Fruit fly (Drosophila melanogaster) whole organism, embryonic: ENCODE measurements around the gene mRpS30.

Experiments used
- CG10147 ChIP-seq: fragments of 200-800 bp; sonication (Bioruptor generic); optimal IDR thresholded peaks from 2 replicates; lab custom pipeline; 2019; ENCODE audit warnings: missing biosample characterization, mild to moderate bottlenecking, missing genetic modification characterization, moderate library complexity
- CG12236 ChIP-seq: fragments of 200-800 bp; sonication (Bioruptor generic); optimal IDR thresholded peaks from 2 replicates; lab custom pipeline; 2016; ENCODE audit warnings: missing biosample characterization, missing genetic modification characterization
- CG12391 ChIP-seq: fragments of 200-800 bp; sonication (Bioruptor generic); optimal IDR thresholded peaks from 3 replicates; lab custom pipeline; 2018; ENCODE audit warnings: missing biosample characterization, mild to moderate bottlenecking, missing genetic modification characterization, moderate library complexity
- CG15011 ChIP-seq: fragments of 200-800 bp; sonication (Bioruptor generic); optimal IDR thresholded peaks from 3 replicates; lab custom pipeline; 2018; ENCODE audit warnings: missing biosample characterization, mild to moderate bottlenecking, missing genetic modification characterization
- CG15479 ChIP-seq: fragments of 200-800 bp; sonication (Bioruptor generic); optimal IDR thresholded peaks from 3 replicates; lab custom pipeline; 2019; ENCODE audit warnings: missing biosample characterization, mild to moderate bottlenecking, missing genetic modification characterization, moderate library complexity
- CG1647 ChIP-seq: fragments of 200-800 bp; sonication (Bioruptor generic); optimal IDR thresholded peaks from 3 replicates; lab custom pipeline; 2016; ENCODE audit warnings: missing biosample characterization, missing genetic modification characterization
- CG17568 ChIP-seq: fragments of 200-800 bp; sonication (Bioruptor generic); optimal IDR thresholded peaks from 2 replicates; lab custom pipeline; 2018; ENCODE audit warnings: missing biosample characterization, mild to moderate bottlenecking, missing genetic modification characterization, moderate library complexity
- CG17912 ChIP-seq: fragments of 200-800 bp; sonication (Bioruptor generic); optimal IDR thresholded peaks from 2 replicates; lab custom pipeline; 2018; ENCODE audit warnings: missing biosample characterization, mild to moderate bottlenecking, missing genetic modification characterization
- CG2712 ChIP-seq: fragments of 200-800 bp; optimal IDR thresholded peaks from 3 replicates; lab custom pipeline; 2019; ENCODE audit warnings: missing biosample characterization, mild to moderate bottlenecking, missing genetic modification characterization, moderate library complexity
- CG34422 ChIP-seq: fragments of 200-800 bp; sonication (Bioruptor generic); IDR thresholded peaks from 3 replicates; pipeline ENCODE4 v1.3.6; 2022; ENCODE audit warnings: missing biosample characterization, missing genetic modification characterization
- CG3726 ChIP-seq: fragments of 200-800 bp; sonication (Bioruptor generic); IDR thresholded peaks from 3 replicates; pipeline ENCODE4, ENCODE4 v1.3.6; 2022; ENCODE audit warnings: missing biosample characterization, missing genetic modification characterization
- CG4820 ChIP-seq: fragments of 200-800 bp; sonication (Bioruptor generic); optimal IDR thresholded peaks from 3 replicates; lab custom pipeline; 2016; ENCODE audit warnings: missing biosample characterization, missing genetic modification characterization
- CG6175 ChIP-seq: fragments of 200-800 bp; sonication (Bioruptor generic); IDR thresholded peaks from 3 replicates; pipeline ENCODE4 v1.3.6; 2022; ENCODE audit warnings: missing biosample characterization, missing genetic modification characterization
- CG7987 ChIP-seq: fragments of 200-800 bp; sonication (Bioruptor generic); optimal IDR thresholded peaks from 2 replicates; lab custom pipeline; 2018; ENCODE audit warnings: missing biosample characterization, mild to moderate bottlenecking, missing genetic modification characterization, moderate library complexity
- CG9215 ChIP-seq: fragments of 200-800 bp; sonication (Bioruptor generic); IDR thresholded peaks from 2 replicates; pipeline ENCODE4 v1.3.6; 2022; ENCODE audit warnings: missing biosample characterization, missing genetic modification characterization
- CG9817 ChIP-seq: fragments of 200-800 bp; sonication (Bioruptor generic); optimal IDR thresholded peaks from 2 replicates; lab custom pipeline; 2018; ENCODE audit warnings: missing biosample characterization, mild to moderate bottlenecking, missing genetic modification characterization, moderate library complexity
- CkIIα-i1 ChIP-seq: fragments of 200-800 bp; sonication (Bioruptor generic); IDR thresholded peaks from 2 replicates; pipeline ENCODE4 v1.3.6; 2022; ENCODE audit warnings: missing biosample characterization, missing genetic modification characterization
- Dfd ChIP-seq, 2 experiments: fragments of >200 bp; optimal IDR thresholded peaks; 2 replicates each; lab custom pipeline; 2017; ENCODE audit warnings: missing biosample characterization in 2 of 2, missing genetic modification characterization in 2 of 2
- Drgx ChIP-seq: fragments of 200-800 bp; sonication (Bioruptor generic); IDR thresholded peaks from 2 replicates; pipeline ENCODE4 v1.3.6; 2022; ENCODE audit warnings: missing biosample characterization, missing genetic modification characterization
- Gug ChIP-seq: fragments of 200-800 bp; sonication (Bioruptor generic); IDR thresholded peaks from 4 replicates; pipeline ENCODE4 v1.3.6; 2022; ENCODE audit warnings: missing biosample characterization, missing genetic modification characterization
- Hey ChIP-seq: fragments of 200-800 bp; sonication (Bioruptor generic); optimal IDR thresholded peaks from 3 replicates; lab custom pipeline; 2018; ENCODE audit warnings: missing biosample characterization, mild to moderate bottlenecking, missing genetic modification characterization
- Hmx ChIP-seq: fragments of 200-800 bp; sonication (Bioruptor generic); optimal IDR thresholded peaks from 2 replicates; lab custom pipeline; 2016; ENCODE audit warnings: missing biosample characterization, missing genetic modification characterization
- Kr ChIP-seq: fragments of 200-800 bp; sonication (Bioruptor generic); optimal IDR thresholded peaks from 2 replicates; lab custom pipeline; 2017; ENCODE audit warnings: missing biosample characterization, mild to moderate bottlenecking, missing genetic modification characterization
- Nf-YA ChIP-seq: fragments of 200-800 bp; sonication (Bioruptor generic); IDR thresholded peaks from 2 replicates; pipeline ENCODE4 v1.3.6; 2022; ENCODE audit warnings: missing biosample characterization, missing genetic modification characterization
- Sin3A ChIP-seq: fragments of >200 bp; optimal IDR thresholded peaks from 2 replicates; lab custom pipeline; 2018
- Spps ChIP-seq: fragments of 200-800 bp; sonication (Bioruptor generic); optimal IDR thresholded peaks from 2 replicates; lab custom pipeline; 2018; ENCODE audit warnings: missing biosample characterization, mild to moderate bottlenecking, missing genetic modification characterization
- Sry-β ChIP-seq: fragments of 200-800 bp; sonication (Bioruptor generic); optimal IDR thresholded peaks from 2 replicates; lab custom pipeline; 2018; ENCODE audit warnings: missing biosample characterization, mild to moderate bottlenecking, missing genetic modification characterization, moderate library complexity
- Usf ChIP-seq: fragments of 200-800 bp; sonication (Bioruptor generic); optimal IDR thresholded peaks from 2 replicates; lab custom pipeline; 2017; ENCODE audit warnings: missing genotype, missing biosample characterization, missing genetic modification characterization
- ash1 ChIP-seq: fragments of 200-800 bp; sonication (Bioruptor generic); optimal IDR thresholded peaks from 2 replicates; lab custom pipeline; 2018; ENCODE audit warnings: missing biosample characterization, mild to moderate bottlenecking, missing genetic modification characterization
- bab2 ChIP-seq: fragments of 200-800 bp; sonication (Bioruptor generic); optimal IDR thresholded peaks from 2 replicates; lab custom pipeline; 2016; ENCODE audit warnings: missing biosample characterization, missing genetic modification characterization
- bowl ChIP-seq: fragments of 200-800 bp; sonication (Bioruptor generic); IDR thresholded peaks from 2 replicates; pipeline ENCODE4 v1.3.6; 2022; ENCODE audit warnings: missing biosample characterization, missing genetic modification characterization
- btn ChIP-seq: fragments of 200-800 bp; sonication (Bioruptor generic); optimal IDR thresholded peaks from 2 replicates; lab custom pipeline; 2016; ENCODE audit warnings: missing biosample characterization, missing genetic modification characterization
- cad ChIP-seq: fragments of >200 bp; optimal IDR thresholded peaks from 2 replicates; lab custom pipeline; 2017; ENCODE audit warnings: missing biosample characterization, missing genetic modification characterization
- croc ChIP-seq: fragments of 200-800 bp; sonication (Bioruptor generic); conservative IDR thresholded peaks from 3 replicates; pipeline ENCODE4 v1.3.6; 2022; ENCODE audit warnings: missing biosample characterization, missing genetic modification characterization
- dan ChIP-seq: fragments of 200-800 bp; sonication (Bioruptor generic); IDR thresholded peaks from 2 replicates; pipeline ENCODE4 v1.3.6; 2022; ENCODE audit warnings: missing biosample characterization, missing genetic modification characterization
- dimm ChIP-seq: fragments of 200-800 bp; sonication (Bioruptor generic); IDR thresholded peaks from 2 replicates; pipeline ENCODE4 v1.3.6; 2022; ENCODE audit warnings: missing biosample characterization, missing genetic modification characterization
- fu2 ChIP-seq: fragments of 200-800 bp; sonication (Bioruptor generic); optimal IDR thresholded peaks from 2 replicates; lab custom pipeline; 2016; ENCODE audit warnings: missing biosample characterization, missing genetic modification characterization
- hkb ChIP-seq, 2 experiments: fragments of 200-800 bp in 1 of 2; fragments of >200 bp in 1 of 2; sonication (Bioruptor generic) in 1 of 2; IDR thresholded peaks in 1 of 2; optimal IDR thresholded peaks in 1 of 2; 2 replicates each; pipeline versions ENCODE4 v1.3.6 to Lab custom; 2017 to 2022; ENCODE audit warnings: missing biosample characterization in 1 of 2, missing genetic modification characterization in 1 of 2
- jumu ChIP-seq: fragments of 200-800 bp; sonication (Bioruptor generic); optimal IDR thresholded peaks from 3 replicates; lab custom pipeline; 2016; ENCODE audit warnings: missing biosample characterization, missing genetic modification characterization
- prd ChIP-seq, 3 experiments: fragments of >200 bp in 2 of 3; fragments of 200-800 bp in 1 of 3; sonication (Bioruptor generic) in 1 of 3; optimal IDR thresholded peaks in 2 of 3; IDR thresholded peaks in 1 of 3; 2 replicates in 2 of 3; 3 replicates in 1 of 3; pipeline versions ENCODE4 v1.3.6 to Lab custom; 2017 to 2022; ENCODE audit warnings: missing biosample characterization in 1 of 3, missing genetic modification characterization in 1 of 3
- pros ChIP-seq: fragments of 200-800 bp; sonication (Bioruptor generic); optimal IDR thresholded peaks from 3 replicates; lab custom pipeline; 2019; ENCODE audit warnings: missing biosample characterization, mild to moderate bottlenecking, missing genetic modification characterization, moderate library complexity
- psq ChIP-seq: fragments of 200-800 bp; sonication (Bioruptor generic); optimal IDR thresholded peaks from 2 replicates; lab custom pipeline; 2017; ENCODE audit warnings: missing biosample characterization, missing genetic modification characterization
- salm ChIP-seq: fragments of 200-800 bp; sonication (Bioruptor generic); optimal IDR thresholded peaks from 2 replicates; lab custom pipeline; 2018; ENCODE audit warnings: missing biosample characterization, mild to moderate bottlenecking, missing genetic modification characterization
- schlank ChIP-seq: fragments of 200-800 bp; sonication (Bioruptor generic); optimal IDR thresholded peaks from 2 replicates; lab custom pipeline; 2018; ENCODE audit warnings: missing biosample characterization, mild to moderate bottlenecking, missing genetic modification characterization
- slbo ChIP-seq: fragments of 200-800 bp; sonication (Bioruptor generic); IDR thresholded peaks from 2 replicates; pipeline ENCODE4 v1.3.6; 2022; ENCODE audit warnings: missing biosample characterization, missing genetic modification characterization
- tup ChIP-seq: fragments of 200-800 bp; sonication (Bioruptor generic); optimal IDR thresholded peaks from 2 replicates; lab custom pipeline; 2016; ENCODE audit warnings: missing biosample characterization, mild to moderate bottlenecking, missing genetic modification characterization, moderate library complexity
- vfl ChIP-seq: fragments of 200-800 bp; sonication (Bioruptor generic); optimal IDR thresholded peaks from 2 replicates; lab custom pipeline; 2016; ENCODE audit warnings: missing biosample characterization, missing genetic modification characterization
- yki ChIP-seq: fragments of >200 bp; optimal IDR thresholded peaks from 3 replicates; lab custom pipeline; 2018
- zen ChIP-seq: fragments of 200-800 bp; sonication (Bioruptor generic); optimal IDR thresholded peaks from 3 replicates; lab custom pipeline; 2018; ENCODE audit warnings: missing biosample characterization, mild to moderate bottlenecking, missing genetic modification characterization, moderate library complexity
- zf30C ChIP-seq: fragments of 200-800 bp; sonication (Bioruptor generic); optimal IDR thresholded peaks from 3 replicates; lab custom pipeline; 2018; ENCODE audit warnings: missing biosample characterization, mild to moderate bottlenecking, missing genetic modification characterization

mRpS30 gene

DNA sequence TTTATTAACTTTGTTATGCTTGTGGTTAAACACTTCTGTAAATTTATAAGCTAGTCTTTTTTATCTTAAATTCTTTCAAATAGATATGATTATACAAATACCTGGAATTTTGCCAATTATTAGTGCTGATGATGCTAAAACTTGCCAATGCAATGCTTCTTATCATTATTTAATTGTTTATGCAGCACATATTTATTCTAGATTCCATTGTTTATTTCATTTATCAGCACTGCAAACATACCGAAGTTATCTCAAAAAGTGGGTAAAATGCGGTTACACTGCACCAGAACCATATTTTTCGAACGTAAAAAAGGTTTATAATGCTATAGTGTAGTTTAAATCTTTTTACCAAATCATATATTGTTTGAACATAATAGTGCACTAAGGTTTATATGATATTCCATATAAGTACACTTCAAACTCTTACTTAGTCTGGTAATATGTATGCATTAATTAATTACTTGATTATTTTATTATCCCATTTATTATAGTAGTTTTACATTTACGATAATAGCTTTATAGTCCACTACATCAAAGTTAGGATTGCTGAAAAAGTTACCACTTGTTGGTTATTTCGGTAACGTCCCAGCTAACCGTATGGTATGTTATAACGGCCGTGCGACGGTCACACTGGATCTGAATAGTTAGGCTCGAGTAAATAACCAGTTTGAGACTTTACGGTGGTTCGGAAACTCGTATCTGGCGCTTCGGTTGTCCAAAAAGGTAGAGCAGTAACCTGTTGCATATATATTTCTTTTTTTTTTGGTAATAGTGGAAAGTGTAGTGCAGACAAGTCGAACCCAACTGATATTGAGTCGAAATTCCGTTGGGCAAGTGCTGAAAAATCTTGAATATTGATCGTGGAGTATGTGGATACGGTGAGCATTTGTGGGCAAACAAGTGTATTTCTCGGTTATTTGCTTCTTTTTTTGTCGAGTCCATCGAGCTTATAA lies 2.7 kb downstream of the mRpS30 start, which contains the start of gene Rhp (continued):
- no peak for TF ChIP-seq fu2 (GFP tag; lab: Kevin White, UChicago)
- no peak for TF ChIP-seq tup (GFP tag; lab: Kevin White, UChicago)
- no peak for TF ChIP-seq schlank
- no peak for TF ChIP-seq Nf-YA (GFP tag; lab: Robert Waterston, UW)
- peak; percentile 57 for TF ChIP-seq salm (tag; lab: Kevin White, UChicago)
- no peak for TF ChIP-seq CG10147
- TF ChIP-seq bowl (GFP tag; lab: Robert Waterston, UW), result no peak
- TF ChIP-seq Gug (GFP tag; lab: Robert Waterston, UW), result no peak
- no peak for TF ChIP-seq zf30C (GFP tag; lab: Kevin White, UChicago)
- TF ChIP-seq dan (GFP tag; lab: Robert Waterston, UW), result no peak
- TF ChIP-seq Dfd (GFP tag; optimal IDR thresholded peaks at IDR 0.05; lab: Kevin White, UChicago), result no peak
- no peak for TF ChIP-seq CG1647 (GFP tag; lab: Kevin White, UChicago)
- no peak for TF ChIP-seq CG15011 (GFP tag; lab: Kevin White, UChicago)
- no peak for TF ChIP-seq bab2 (GFP tag; lab: Kevin White, UChicago)
- TF ChIP-seq pros (GFP tag; lab: Kevin White, UChicago), result no peak
- TF ChIP-seq Spps (tag; lab: Kevin White, UChicago), result no peak
- no peak for TF ChIP-seq hkb (optimal IDR thresholded peaks at IDR 0.05; lab: Kevin White, UChicago)
- TF ChIP-seq hkb (GFP tag; IDR thresholded peaks at IDR 0.05; lab: Robert Waterston, UW), result peak; percentile 66
- no peak for TF ChIP-seq CG4820 (GFP tag; lab: Kevin White, UChicago)
- TF ChIP-seq CG3726 (GFP tag; lab: Robert Waterston, UW), result no peak
- no peak for TF ChIP-seq CkIIα-i1 (GFP tag; lab: Robert Waterston, UW)
- TF ChIP-seq CG34422 (GFP tag; lab: Robert Waterston, UW), result no peak
- no peak for TF ChIP-seq Usf (GFP tag; lab: Kevin White, UChicago)
- TF ChIP-seq Sin3A, result no peak
- TF ChIP-seq CG9817, result no peak
- TF ChIP-seq Drgx (GFP tag; lab: Robert Waterston, UW), result peak; percentile 6; the same call in 1 of the 2 replicates
- peak; percentile 33 for TF ChIP-seq Sry-β (GFP tag; lab: Kevin White, UChicago)
- no peak for TF ChIP-seq btn
- peak; percentile 26 for TF ChIP-seq CG2712 (tag; lab: Kevin White, UChicago)
- TF ChIP-seq CG17568, result no peak
- no peak for TF ChIP-seq slbo
- TF ChIP-seq jumu (GFP tag; lab: Kevin White, UChicago), result no peak
- TF ChIP-seq Hmx (GFP tag; lab: Kevin White, UChicago), result no peak
- no peak for TF ChIP-seq CG12236 (GFP tag; lab: Kevin White, UChicago)
- TF ChIP-seq dimm, result no peak
- TF ChIP-seq prd (optimal IDR thresholded peaks at IDR 0.05; lab: Kevin White, UChicago), result no peak
- no peak for TF ChIP-seq prd (GFP tag; IDR thresholded peaks at IDR 0.05; lab: Robert Waterston, UW)
- TF ChIP-seq CG6175 (GFP tag; lab: Robert Waterston, UW), result no peak
- no peak for TF ChIP-seq zen (tag; lab: Kevin White, UChicago)
- peak; percentile 38 for TF ChIP-seq CG17912 (GFP tag; lab: Kevin White, UChicago)
- no peak for TF ChIP-seq Hey (tag; lab: Kevin White, UChicago)
- TF ChIP-seq psq, result no peak
- TF ChIP-seq CG12391 (tag; lab: Kevin White, UChicago), result peak; percentile 11
- peak; percentile 62 for TF ChIP-seq CG7987 (GFP tag; lab: Kevin White, UChicago)
- no peak for TF ChIP-seq vfl (GFP tag; lab: Kevin White, UChicago)
- no peak for TF ChIP-seq CG9215 (GFP tag; lab: Robert Waterston, UW)
- TF ChIP-seq cad (GFP tag; lab: Kevin White, UChicago), result no peak
- TF ChIP-seq yki (lab: Kevin White, UChicago), result no peak
- no peak for TF ChIP-seq CG15479 (GFP tag; lab: Kevin White, UChicago)
- no peak for TF ChIP-seq ash1 (GFP tag; lab: Kevin White, UChicago)
- no peak for TF ChIP-seq Kr (GFP tag; lab: Kevin White, UChicago)
- TF ChIP-seq croc, result no peak
